Worm (Caenorhabditis elegans) whole organism, L4 larva: ENCODE data around the gene T23F11.6.

Experiments used
- F26F4.8 ChIP-seq: fragments of 200-800 bp; sonication (Bioruptor generic); conservative IDR thresholded peaks from 2 replicates; pipeline ENCODE4 v1.3.6; 2022; ENCODE audit warnings: missing genetic modification characterization, missing compliant biosample characterization
- F37D6.2 ChIP-seq: sonication (generic microtip); optimal IDR thresholded peaks from 2 replicates; lab custom pipeline; 2016; ENCODE audit warnings: mild to moderate bottlenecking, missing genetic modification characterization, missing compliant biosample characterization
- F49E8.2 ChIP-seq: sonication (generic microtip); optimal IDR thresholded peaks from 2 replicates; lab custom pipeline; 2016; ENCODE audit warnings: missing compliant biosample characterization, mild to moderate bottlenecking, missing genetic modification characterization, borderline replicate concordance
- R02D3.7 ChIP-seq: fragments of 150-350 bp; sonication (generic microtip); optimal IDR thresholded peaks from 3 replicates; lab custom pipeline; 2014; ENCODE audit warnings: missing biosample characterization, missing genetic modification characterization
- T20F7.1 ChIP-seq: fragments of 200-800 bp; sonication (Bioruptor generic); optimal IDR thresholded peaks from 2 replicates; lab custom pipeline; 2018; ENCODE audit warnings: mild to moderate bottlenecking, missing genetic modification characterization, missing compliant biosample characterization
- T26A8.4 ChIP-seq: fragments of 200-800 bp; sonication (Bioruptor generic); IDR thresholded peaks from 2 replicates; pipeline ENCODE4 v1.3.6; 2022; ENCODE audit warnings: missing genetic modification characterization, missing compliant biosample characterization
- Y5F2A.4 ChIP-seq: fragments of 200-800 bp; sonication (Bioruptor generic); optimal IDR thresholded peaks from 2 replicates; lab custom pipeline; 2018; ENCODE audit warnings: mild to moderate bottlenecking, missing genetic modification characterization, missing compliant biosample characterization
- ZK337.2 ChIP-seq: fragments of 200-800 bp; sonication (Bioruptor generic); IDR thresholded peaks from 2 replicates; pipeline ENCODE4 v1.3.6; 2022; ENCODE audit warnings: missing genetic modification reagents, missing genetic modification characterization, missing compliant biosample characterization
- ZK546.5 ChIP-seq, 2 experiments: sonication (generic microtip); optimal IDR thresholded peaks; 2 replicates each; lab custom pipeline; 2017; ENCODE audit warnings: missing biosample characterization in 2 of 2, missing genetic modification characterization in 2 of 2
- aha-1 ChIP-seq: fragments of 150-350 bp; peaks from one replicate; lab custom pipeline; 2014; ENCODE audit warnings: missing biosample characterization, missing genetic modification characterization
- ama-1 ChIP-seq: fragments of 150-350 bp; optimal IDR thresholded peaks from 2 replicates; lab custom pipeline; 2014; ENCODE audit warnings: inconsistent platforms, mixed read lengths
- ceh-20 ChIP-seq: fragments of 200-800 bp; sonication (Bioruptor generic); IDR thresholded peaks from 2 replicates; pipeline ENCODE4 v1.3.6; 2022; ENCODE audit warnings: missing genetic modification reagents, missing genetic modification characterization, missing compliant biosample characterization
- ceh-28 ChIP-seq: fragments of 150-350 bp; optimal IDR thresholded peaks from 2 replicates; lab custom pipeline; 2014; ENCODE audit warnings: missing biosample characterization, missing genetic modification reagents, missing genetic modification characterization
- ceh-32 ChIP-seq: sonication (generic microtip); optimal IDR thresholded peaks from 2 replicates; lab custom pipeline; 2016; ENCODE audit warnings: mild to moderate bottlenecking, missing genetic modification characterization, missing compliant biosample characterization; ENCODE audit not compliant: poor library complexity
- ceh-44 ChIP-seq: fragments of 200-800 bp; sonication (Bioruptor generic); IDR thresholded peaks from 2 replicates; pipeline ENCODE4 v1.3.6; 2022; ENCODE audit warnings: missing genetic modification reagents, missing genetic modification characterization, missing compliant biosample characterization
- ceh-82 ChIP-seq: sonication (generic microtip); optimal IDR thresholded peaks from 2 replicates; lab custom pipeline; 2017; ENCODE audit warnings: missing biosample characterization, missing genetic modification characterization
- cey-2 ChIP-seq: sonication (generic microtip); optimal IDR thresholded peaks from 3 replicates; lab custom pipeline; 2017; ENCODE audit warnings: missing genetic modification characterization, mild to moderate bottlenecking, missing compliant biosample characterization, antibody characterized with exemption, borderline replicate concordance; ENCODE audit not compliant: insufficient read depth
- ctbp-1 ChIP-seq: fragments of 200-800 bp; sonication (Bioruptor generic); IDR thresholded peaks from 2 replicates; pipeline ENCODE4 v1.3.6; 2022; ENCODE audit warnings: missing genetic modification reagents, missing genetic modification characterization, missing compliant biosample characterization
- dmd-6 ChIP-seq: fragments of 200-800 bp; sonication (Bioruptor generic); IDR thresholded peaks from 2 replicates; pipeline ENCODE4 v1.3.6; 2022; ENCODE audit warnings: missing genetic modification reagents, missing genetic modification characterization, missing compliant biosample characterization
- dpl-1 ChIP-seq: fragments of 150-350 bp; optimal IDR thresholded peaks from 2 replicates; lab custom pipeline; 2014; ENCODE audit warnings: missing biosample characterization, missing genetic modification reagents, missing genetic modification characterization
- dve-1 ChIP-seq: sonication (generic microtip); optimal IDR thresholded peaks from 2 replicates; lab custom pipeline; 2017; ENCODE audit warnings: antibody characterized with exemption, mild to moderate bottlenecking, missing genetic modification characterization, missing compliant biosample characterization; ENCODE audit not compliant: insufficient read depth
- egl-43 ChIP-seq: fragments of 200-800 bp; sonication (Bioruptor generic); IDR thresholded peaks from 2 replicates; pipeline ENCODE4 v1.3.6; 2022; ENCODE audit warnings: missing genetic modification reagents, missing genetic modification characterization, missing compliant biosample characterization
- gei-8 ChIP-seq: fragments of 200-800 bp; sonication (Bioruptor generic); optimal IDR thresholded peaks from 2 replicates; lab custom pipeline; 2018; ENCODE audit warnings: mild to moderate bottlenecking, missing genetic modification characterization, missing compliant biosample characterization
- hif-1 ChIP-seq, 2 experiments: sonication (generic microtip); optimal IDR thresholded peaks; 2 replicates each; lab custom pipeline; 2016 to 2017; ENCODE audit warnings: missing compliant biosample characterization in 2 of 2, missing genetic modification characterization in 2 of 2, missing genetic modification reagents in 2 of 2, missing genotype in 2 of 2, mild to moderate bottlenecking in 1 of 2
- hlh-11 ChIP-seq: fragments of 200-800 bp; sonication (Bioruptor generic); optimal IDR thresholded peaks from 2 replicates; lab custom pipeline; 2018; ENCODE audit warnings: mild to moderate bottlenecking, missing genetic modification characterization, missing compliant biosample characterization
- hlh-30 ChIP-seq: sonication (generic microtip); optimal IDR thresholded peaks from 2 replicates; lab custom pipeline; 2017; ENCODE audit warnings: antibody characterized with exemption, mild to moderate bottlenecking, missing genetic modification characterization, missing compliant biosample characterization; ENCODE audit not compliant: insufficient read depth
- lin-13 ChIP-seq: fragments of 150-350 bp; optimal IDR thresholded peaks from 2 replicates; lab custom pipeline; 2014; ENCODE audit warnings: missing biosample characterization, missing genetic modification reagents, missing genetic modification characterization
- lir-3 ChIP-seq: sonication (generic microtip); optimal IDR thresholded peaks from 2 replicates; lab custom pipeline; 2016; ENCODE audit warnings: mild to moderate bottlenecking, missing genetic modification characterization, missing compliant biosample characterization
- lsy-2 ChIP-seq, 2 experiments: fragments of 150-350 bp in 1 of 2; sonication (generic microtip) in 1 of 2; optimal IDR thresholded peaks; 2 replicates each; lab custom pipeline; 2014 to 2017; ENCODE audit warnings: missing biosample characterization in 2 of 2, missing genetic modification characterization in 2 of 2
- madf-5 ChIP-seq, 2 experiments: fragments of 200-800 bp; sonication (Bioruptor generic); IDR thresholded peaks; 2 replicates each; pipeline ENCODE4 v1.3.6; 2022; ENCODE audit warnings: missing compliant biosample characterization in 2 of 2, missing genetic modification characterization in 2 of 2
- madf-9 ChIP-seq: fragments of 200-800 bp; sonication (Bioruptor generic); conservative IDR thresholded peaks from 2 replicates; pipeline ENCODE4 v1.3.6; 2022; ENCODE audit warnings: missing genetic modification reagents, missing genetic modification characterization, missing compliant biosample characterization
- mdl-1 ChIP-seq, 2 experiments: fragments of 150-350 bp in 1 of 2; sonication (generic microtip) in 1 of 2; optimal IDR thresholded peaks; 2 replicates each; lab custom pipeline; 2014 to 2017; ENCODE audit warnings: missing biosample characterization in 2 of 2, missing genetic modification characterization in 2 of 2
- mep-1 ChIP-seq: fragments of 150-350 bp; sonication (generic microtip); optimal IDR thresholded peaks from 3 replicates; lab custom pipeline; 2014; ENCODE audit warnings: missing biosample characterization, missing genetic modification characterization
- nhr-111 ChIP-seq: fragments of 200-800 bp; sonication (Bioruptor generic); optimal IDR thresholded peaks from 2 replicates; lab custom pipeline; 2018; ENCODE audit warnings: mild to moderate bottlenecking, missing genetic modification characterization, missing compliant biosample characterization
- nhr-237 ChIP-seq: sonication (generic microtip); optimal IDR thresholded peaks from 2 replicates; lab custom pipeline; 2017; ENCODE audit warnings: missing biosample characterization, missing genetic modification characterization
- nhr-28 ChIP-seq: fragments of 150-350 bp; optimal IDR thresholded peaks from 2 replicates; lab custom pipeline; 2014; ENCODE audit warnings: missing biosample characterization, missing genetic modification characterization
- nhr-41 ChIP-seq: fragments of 200-800 bp; sonication (Bioruptor generic); IDR thresholded peaks from 2 replicates; pipeline ENCODE4 v1.3.6; 2022; ENCODE audit warnings: missing genetic modification reagents, missing genetic modification characterization, missing compliant biosample characterization
- nhr-76 ChIP-seq: fragments of 150-350 bp; optimal IDR thresholded peaks from 2 replicates; lab custom pipeline; 2014; ENCODE audit warnings: missing biosample characterization, missing genetic modification characterization
- rbr-2 ChIP-seq: sonication (generic microtip); optimal IDR thresholded peaks from 2 replicates; lab custom pipeline; 2016; ENCODE audit warnings: missing genotype, missing genetic modification characterization, missing compliant biosample characterization
- saeg-2 ChIP-seq: fragments of 200-800 bp; sonication (Bioruptor generic); IDR thresholded peaks from 2 replicates; pipeline ENCODE4 v1.3.6; 2022; ENCODE audit warnings: missing genetic modification reagents, missing genetic modification characterization, missing compliant biosample characterization
- snpc-1.2 ChIP-seq: fragments of 200-800 bp; sonication (Bioruptor generic); IDR thresholded peaks from 2 replicates; pipeline ENCODE4 v1.3.6; 2022; ENCODE audit warnings: missing genetic modification reagents, missing genetic modification characterization, missing compliant biosample characterization
- snpc-4 ChIP-seq: fragments of 150-350 bp; optimal IDR thresholded peaks from 2 replicates; lab custom pipeline; 2014; ENCODE audit warnings: missing biosample characterization, missing genetic modification characterization
- spr-1 ChIP-seq: sonication (generic microtip); optimal IDR thresholded peaks from 2 replicates; lab custom pipeline; 2016; ENCODE audit warnings: mild to moderate bottlenecking, missing genetic modification characterization, missing compliant biosample characterization
- spr-3 ChIP-seq: fragments of 200-800 bp; sonication (Bioruptor generic); optimal IDR thresholded peaks from 2 replicates; lab custom pipeline; 2018; ENCODE audit warnings: mild to moderate bottlenecking, missing genetic modification characterization, missing compliant biosample characterization
- tra-1 ChIP-seq: fragments of 200-800 bp; sonication (Bioruptor generic); IDR thresholded peaks from 2 replicates; pipeline ENCODE4 v1.3.6; 2022; ENCODE audit warnings: missing genetic modification reagents, missing genetic modification characterization, missing compliant biosample characterization
- unc-130 ChIP-seq: sonication (generic microtip); optimal IDR thresholded peaks from 2 replicates; lab custom pipeline; 2016; ENCODE audit warnings: missing genetic modification reagents, missing genetic modification characterization, missing compliant biosample characterization
- zfp-2 ChIP-seq: sonication (generic microtip); optimal IDR thresholded peaks from 2 replicates; lab custom pipeline; 2016; ENCODE audit warnings: mild to moderate bottlenecking, missing genetic modification characterization, missing compliant biosample characterization
- zip-2 ChIP-seq: fragments of 150-350 bp; optimal IDR thresholded peaks from 2 replicates; lab custom pipeline; 2014; ENCODE audit warnings: missing biosample characterization, missing genetic modification characterization
- ztf-7 ChIP-seq: fragments of 150-350 bp; optimal IDR thresholded peaks from 2 replicates; lab custom pipeline; 2014; ENCODE audit warnings: missing biosample characterization, missing genetic modification characterization

T23F11.6 gene

DNA sequence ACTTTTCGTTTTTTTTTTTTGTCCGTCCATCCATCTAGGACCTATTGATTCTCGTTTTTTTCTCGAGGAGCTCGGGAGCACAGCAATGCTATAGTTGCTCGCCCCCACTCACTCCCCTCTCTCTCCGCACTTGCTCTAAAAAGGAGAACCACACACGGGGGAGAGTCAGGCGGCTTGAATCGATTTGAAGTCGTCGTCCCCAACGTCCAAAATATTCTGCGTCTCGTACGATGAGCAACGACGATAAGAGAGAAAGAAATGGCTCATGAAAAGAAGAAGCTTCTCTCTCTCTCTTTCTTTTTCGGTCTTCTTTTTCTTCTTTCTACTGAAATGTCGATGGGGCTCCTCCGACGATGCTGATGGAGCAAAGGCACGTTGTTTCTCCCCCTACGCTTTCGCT is 8.7 kb upstream of the T23F11.6 start (continued):
- TF ChIP-seq nhr-76 (tag; lab: Kevin White, UChicago) (no peak), nhr-28 (tag; lab: Kevin White, UChicago) (no peak), ceh-32 (tag; lab: Kevin White, UChicago) (no peak), hif-1 (tag; optimal IDR thresholded peaks at IDR 0.05; lab: Kevin White, UChicago) (peak in 1 of 2 experiments; percentile 28), F49E8.2 (no peak), madf-9 (no peak), hlh-11 (tag; lab: Kevin White, UChicago) (peak; percentile 22), mep-1 (peak; percentile 63), ceh-44 (GFP tag; lab: Robert Waterston, UW) (no peak), spr-3 (GFP tag; lab: Kevin White, UChicago) (no peak), ZK546.5 (tag; optimal IDR thresholded peaks at IDR 0.05; lab: Kevin White, UChicago) (no peak), ceh-82 (tag; lab: Kevin White, UChicago) (no peak), zip-2 (tag; lab: Kevin White, UChicago) (no peak), saeg-2 (GFP tag; lab: Robert Waterston, UW) (no peak), ceh-28 (peak; percentile 53), lir-3 (tag; lab: Kevin White, UChicago) (no peak), nhr-111 (GFP tag; lab: Kevin White, UChicago) (no peak), rbr-2 (tag; lab: Kevin White, UChicago) (peak; percentile 82), snpc-1.2 (GFP tag; lab: Robert Waterston, UW) (no peak), lin-13 (GFP tag; lab: Kevin White, UChicago) (no peak), hlh-30 (tag; lab: Kevin White, UChicago) (peak; percentile 81), spr-1 (tag; lab: Kevin White, UChicago) (no peak), F26F4.8 (GFP tag; lab: Robert Waterston, UW) (no peak), zfp-2 (tag; lab: Kevin White, UChicago) (no peak), nhr-41 (GFP tag; lab: Robert Waterston, UW) (no peak), gei-8 (GFP tag; lab: Kevin White, UChicago) (no peak), tra-1 (GFP tag; lab: Robert Waterston, UW) (no peak), Y5F2A.4 (GFP tag; lab: Kevin White, UChicago) (no peak), ama-1 (lab: Kevin White, UChicago) (no peak), F37D6.2 (peak; percentile 53), madf-5 (GFP tag; IDR thresholded peaks at IDR 0.05; lab: Robert Waterston, UW) (no peak), dpl-1 (GFP tag; lab: Kevin White, UChicago) (peak; percentile 18), lsy-2 (tag; optimal IDR thresholded peaks at IDR 0.05; lab: Kevin White, UChicago) (peak; percentile 5 to 61), T20F7.1 (GFP tag; lab: Kevin White, UChicago) (no peak), ztf-7 (tag; lab: Kevin White, UChicago) (no peak), aha-1 (tag; lab: Kevin White, UChicago) (peak; percentile 97), ZK337.2 (GFP tag; lab: Robert Waterston, UW) (no peak), dve-1 (tag; lab: Kevin White, UChicago) (no peak), nhr-237 (tag; lab: Kevin White, UChicago) (no peak), R02D3.7 (tag; lab: Kevin White, UChicago) (no peak), egl-43 (GFP tag; lab: Robert Waterston, UW) (peak; percentile 69; the same call in 1 of the 2 replicates), cey-2 (no peak), unc-130 (no peak), ceh-20 (0 out of 2 replicates have a peak, but pooled peaks have one; percentile 53), dmd-6 (GFP tag; lab: Robert Waterston, UW) (0 out of 2 replicates have a peak, but pooled peaks have one; percentile 5), snpc-4 (tag; lab: Kevin White, UChicago) (no peak), T26A8.4 (GFP tag; lab: Robert Waterston, UW) (no peak), mdl-1 (tag; optimal IDR thresholded peaks at IDR 0.05; lab: Kevin White, UChicago) (peak in 1 of 2 experiments; percentile 65), ctbp-1 (GFP tag; lab: Robert Waterston, UW) (peak; percentile 65; the same call in 1 of the 2 replicates)
